Worm (Caenorhabditis elegans) whole organism, young adult: ENCODE results near the gene B0228.7.

Experiments
- B0035.1 ChIP-seq: sonication (generic microtip); optimal IDR thresholded peaks from 2 replicates; lab custom pipeline; 2016; ENCODE audit warnings: missing genetic modification characterization, mild to moderate bottlenecking, missing compliant biosample characterization, missing genotype, missing genetic modification reagents
- F23B12.7 ChIP-seq: sonication (generic microtip); optimal IDR thresholded peaks from 2 replicates; lab custom pipeline; 2017; ENCODE audit warnings: missing genetic modification characterization, mild to moderate bottlenecking, missing compliant biosample characterization, antibody characterized with exemption, moderate library complexity; ENCODE audit not compliant: insufficient read depth
- F33H1.4 ChIP-seq: fragments of 200-800 bp; sonication (Bioruptor generic); IDR thresholded peaks from 2 replicates; pipeline ENCODE4 v1.3.6; 2022; ENCODE audit warnings: missing genetic modification reagents, missing genetic modification characterization, missing compliant biosample characterization
- Y53G8AR.9 ChIP-seq: fragments of 200-800 bp; sonication (Bioruptor generic); conservative IDR thresholded peaks from 2 replicates; pipeline ENCODE4 v1.3.6; 2022; ENCODE audit warnings: missing genetic modification reagents, missing genetic modification characterization, missing compliant biosample characterization
- Y56A3A.18 ChIP-seq: fragments of 200-800 bp; sonication (Bioruptor generic); IDR thresholded peaks from 2 replicates; pipeline ENCODE4 v1.3.6; 2022; ENCODE audit warnings: missing genetic modification reagents, missing genetic modification characterization, missing compliant biosample characterization
- Y95B8A.8 ChIP-seq: fragments of 200-800 bp; sonication (Bioruptor generic); IDR thresholded peaks from 2 replicates; pipeline ENCODE4 v1.3.6; 2022; ENCODE audit warnings: missing genetic modification reagents, missing genetic modification characterization, missing compliant biosample characterization
- ZK185.1 ChIP-seq: sonication (generic microtip); optimal IDR thresholded peaks from 2 replicates; lab custom pipeline; 2016; ENCODE audit warnings: mild to moderate bottlenecking, missing genetic modification characterization, missing compliant biosample characterization; ENCODE audit not compliant: poor library complexity, severe bottlenecking
- attf-6 ChIP-seq: fragments of 200-800 bp; sonication (Bioruptor generic); IDR thresholded peaks from 2 replicates; pipeline ENCODE4 v1.3.6; 2022; ENCODE audit warnings: missing genetic modification reagents, missing genetic modification characterization, missing compliant biosample characterization
- bed-1 ChIP-seq: fragments of 200-800 bp; sonication (Bioruptor generic); IDR thresholded peaks from 2 replicates; pipeline ENCODE4 v1.3.6; 2022; ENCODE audit warnings: missing genetic modification reagents, missing genetic modification characterization, missing compliant biosample characterization
- cebp-2 ChIP-seq: fragments of 200-800 bp; sonication (Bioruptor generic); IDR thresholded peaks from 2 replicates; pipeline ENCODE4 v1.3.6; 2022; ENCODE audit warnings: missing genetic modification characterization, missing compliant biosample characterization
- ceh-40 ChIP-seq: fragments of 200-800 bp; sonication (Bioruptor generic); IDR thresholded peaks from 2 replicates; pipeline ENCODE4 v1.3.6; 2022; ENCODE audit warnings: missing genetic modification characterization, missing compliant biosample characterization
- ceh-79 ChIP-seq: sonication (generic microtip); optimal IDR thresholded peaks from 2 replicates; lab custom pipeline; 2017; ENCODE audit warnings: mild to moderate bottlenecking, missing genetic modification characterization, missing compliant biosample characterization
- ceh-91 ChIP-seq: fragments of 200-800 bp; sonication (Bioruptor generic); IDR thresholded peaks from 2 replicates; pipeline ENCODE4 v1.3.6; 2022; ENCODE audit warnings: missing genetic modification reagents, missing genetic modification characterization, missing compliant biosample characterization
- dox-1 ChIP-seq: fragments of 200-800 bp; sonication (Bioruptor generic); IDR thresholded peaks from 2 replicates; pipeline ENCODE4 v1.3.6; 2022; ENCODE audit warnings: missing genetic modification reagents, missing genetic modification characterization, missing compliant biosample characterization
- ekl-4 ChIP-seq: fragments of 200-800 bp; sonication (Bioruptor generic); IDR thresholded peaks from 2 replicates; pipeline ENCODE4 v1.3.6; 2022; ENCODE audit warnings: missing genetic modification reagents, missing genetic modification characterization, missing compliant biosample characterization
- ets-4 ChIP-seq: fragments of 200-800 bp; sonication (Bioruptor generic); optimal IDR thresholded peaks from 2 replicates; lab custom pipeline; 2018; ENCODE audit warnings: mild to moderate bottlenecking, missing genetic modification characterization, missing compliant biosample characterization
- him-1 ChIP-seq: sonication (generic microtip); optimal IDR thresholded peaks from 2 replicates; lab custom pipeline; 2016; ENCODE audit warnings: missing genotype, missing genetic modification reagents, missing genetic modification characterization, missing compliant biosample characterization
- lag-1 ChIP-seq: fragments of 200-800 bp; sonication (Bioruptor generic); IDR thresholded peaks from 2 replicates; pipeline ENCODE4 v1.3.6; 2022; ENCODE audit warnings: missing genetic modification reagents, missing genetic modification characterization, missing compliant biosample characterization
- let-607 ChIP-seq, 2 experiments: fragments of 200-800 bp in 1 of 2; sonication (Bioruptor generic) in 1 of 2; sonication (generic microtip) in 1 of 2; optimal IDR thresholded peaks; 2 replicates each; lab custom pipeline; 2016 to 2018; ENCODE audit warnings: mild to moderate bottlenecking in 2 of 2, missing compliant biosample characterization in 2 of 2, missing genetic modification characterization in 2 of 2, moderate library complexity in 2 of 2, missing genotype in 1 of 2
- lin-26 ChIP-seq: fragments of 200-800 bp; sonication (Bioruptor generic); IDR thresholded peaks from 2 replicates; pipeline ENCODE4 v1.3.6; 2022; ENCODE audit warnings: missing genetic modification reagents, missing genetic modification characterization, missing compliant biosample characterization
- lin-40 ChIP-seq: sonication (generic microtip); optimal IDR thresholded peaks from 2 replicates; lab custom pipeline; 2016; ENCODE audit warnings: missing genetic modification characterization, mild to moderate bottlenecking, missing compliant biosample characterization, missing genotype, missing genetic modification reagents
- madf-10 ChIP-seq: sonication (generic microtip); optimal IDR thresholded peaks from 2 replicates; lab custom pipeline; 2016; ENCODE audit warnings: mild to moderate bottlenecking, missing genetic modification characterization, missing compliant biosample characterization
- madf-8 ChIP-seq: fragments of 200-800 bp; sonication (Bioruptor generic); conservative IDR thresholded peaks from 2 replicates; pipeline ENCODE4 v1.3.6; 2022; ENCODE audit warnings: missing genetic modification reagents, missing genetic modification characterization, missing compliant biosample characterization
- mcd-1 ChIP-seq: fragments of 200-800 bp; sonication (Bioruptor generic); IDR thresholded peaks from 2 replicates; pipeline ENCODE4 v1.3.6; 2022; ENCODE audit warnings: missing genetic modification reagents, missing genetic modification characterization, missing compliant biosample characterization
- nfyb-1 ChIP-seq: fragments of 200-800 bp; sonication (Bioruptor generic); IDR thresholded peaks from 2 replicates; pipeline ENCODE4 v1.3.6; 2022; ENCODE audit warnings: missing genetic modification reagents, missing genetic modification characterization, missing compliant biosample characterization
- nhr-120 ChIP-seq: fragments of 200-800 bp; sonication (Bioruptor generic); IDR thresholded peaks from 2 replicates; pipeline ENCODE4 v1.3.6; 2022; ENCODE audit warnings: missing genetic modification characterization, missing compliant biosample characterization
- nhr-179 ChIP-seq: sonication (generic microtip); optimal IDR thresholded peaks from 2 replicates; lab custom pipeline; 2016; ENCODE audit warnings: mild to moderate bottlenecking, missing genetic modification characterization, missing compliant biosample characterization
- sdz-38 ChIP-seq: sonication (generic microtip); optimal IDR thresholded peaks from 2 replicates; lab custom pipeline; 2016; ENCODE audit warnings: missing genotype, missing genetic modification characterization, missing compliant biosample characterization
- snpc-1.3 ChIP-seq: sonication (generic microtip); optimal IDR thresholded peaks from 2 replicates; lab custom pipeline; 2017; ENCODE audit warnings: missing genetic modification characterization, mild to moderate bottlenecking, missing compliant biosample characterization, antibody characterized with exemption, moderate library complexity, missing genotype, missing genetic modification reagents; ENCODE audit not compliant: insufficient read depth
- snpc-3.4 ChIP-seq: sonication (generic microtip); optimal IDR thresholded peaks from 2 replicates; lab custom pipeline; 2017; ENCODE audit warnings: missing genetic modification characterization, mild to moderate bottlenecking, missing compliant biosample characterization, antibody characterized with exemption, moderate library complexity, missing genotype, missing genetic modification reagents
- zim-3 ChIP-seq: sonication (generic microtip); optimal IDR thresholded peaks from 2 replicates; lab custom pipeline; 2017; ENCODE audit warnings: mild to moderate bottlenecking, missing genetic modification characterization, moderate library complexity, missing compliant biosample characterization
- ztf-25 ChIP-seq: fragments of 200-800 bp; sonication (Bioruptor generic); IDR thresholded peaks from 2 replicates; pipeline ENCODE4 v1.3.6; 2022; ENCODE audit warnings: missing genetic modification reagents, missing genetic modification characterization, missing compliant biosample characterization
- ztf-26 ChIP-seq: sonication (generic microtip); optimal IDR thresholded peaks from 2 replicates; lab custom pipeline; 2017; ENCODE audit warnings: missing genetic modification characterization, missing compliant biosample characterization

B0228.7 gene

ce11 chrII:7769254-7769653 lies 10.4 kb upstream of the B0228.7 start:
- TF ChIP-seq dox-1 (GFP tag; lab: Robert Waterston, UW) = no peak
- TF ChIP-seq lin-26 (GFP tag; lab: Robert Waterston, UW) = no peak
- TF ChIP-seq F33H1.4 (GFP tag; lab: Robert Waterston, UW) = no peak
- no peak for TF ChIP-seq ets-4 (GFP tag; lab: Kevin White, UChicago)
- no peak for TF ChIP-seq lag-1 (GFP tag; lab: Robert Waterston, UW)
- no peak for TF ChIP-seq ceh-91 (GFP tag; lab: Robert Waterston, UW)
- TF ChIP-seq bed-1 (GFP tag; lab: Robert Waterston, UW) = no peak
- TF ChIP-seq ztf-25 (GFP tag; lab: Robert Waterston, UW) = no peak
- no peak for TF ChIP-seq zim-3
- no peak for TF ChIP-seq mcd-1 (GFP tag; lab: Robert Waterston, UW)
- no peak for TF ChIP-seq cebp-2 (GFP tag; lab: Robert Waterston, UW)
- TF ChIP-seq F23B12.7 (tag; lab: Kevin White, UChicago) = no peak

DNA sequence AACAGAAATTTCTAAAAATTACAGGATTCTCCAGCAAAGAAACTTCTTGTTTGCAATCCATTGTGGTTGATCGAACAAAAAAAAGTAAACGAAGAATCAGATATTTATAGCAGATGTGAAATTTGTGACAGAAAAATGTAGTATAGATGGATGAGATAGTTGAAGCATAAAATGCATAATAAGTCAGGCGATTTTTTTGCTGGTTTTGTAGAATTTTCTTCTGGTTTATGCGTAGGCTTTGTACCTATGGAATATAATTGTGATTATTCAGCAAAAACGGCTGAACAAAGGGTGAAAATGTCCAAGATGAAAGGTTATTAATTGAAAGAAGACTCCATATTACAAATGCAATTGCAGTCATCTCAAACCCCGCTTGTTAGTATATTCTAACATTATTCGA lies 6.6 kb upstream of the B0228.7 start, which contains the start of gene srh-39:
Gene srh-39 (minus strand): TSS at position 101 of the 400 bp plus-strand sequence.
- TF ChIP-seq ekl-4 (GFP tag; lab: Robert Waterston, UW) (no peak), Y95B8A.8 (GFP tag; lab: Robert Waterston, UW) (no peak), ztf-26 (tag; lab: Kevin White, UChicago) (no peak), attf-6 (GFP tag; lab: Robert Waterston, UW) (no peak), ZK185.1 (tag; lab: Kevin White, UChicago) (no peak), ets-4 (GFP tag; lab: Kevin White, UChicago) (no peak), snpc-1.3 (no peak)

- TF ChIP-seq snpc-3.4 = no peak
- TF ChIP-seq nhr-179 = no peak
- TF ChIP-seq Y56A3A.18 (GFP tag; lab: Robert Waterston, UW) = no peak
- no peak for TF ChIP-seq sdz-38
- TF ChIP-seq nhr-120 = no peak
- no peak for TF ChIP-seq him-1
- no peak for TF ChIP-seq ceh-40 (GFP tag; lab: Robert Waterston, UW)
- no peak for TF ChIP-seq let-607 (tag; optimal IDR thresholded peaks at IDR 0.05; lab: Kevin White, UChicago)
- no peak for TF ChIP-seq nfyb-1 (GFP tag; lab: Robert Waterston, UW)
Observed at ce11 chrII:7763569-7763968, 4.7 kb upstream of the B0228.7 start, which contains the start of gene B0228.9. TSS of gene B0228.9 (minus strand) at chrII:7763669.

DNA sequence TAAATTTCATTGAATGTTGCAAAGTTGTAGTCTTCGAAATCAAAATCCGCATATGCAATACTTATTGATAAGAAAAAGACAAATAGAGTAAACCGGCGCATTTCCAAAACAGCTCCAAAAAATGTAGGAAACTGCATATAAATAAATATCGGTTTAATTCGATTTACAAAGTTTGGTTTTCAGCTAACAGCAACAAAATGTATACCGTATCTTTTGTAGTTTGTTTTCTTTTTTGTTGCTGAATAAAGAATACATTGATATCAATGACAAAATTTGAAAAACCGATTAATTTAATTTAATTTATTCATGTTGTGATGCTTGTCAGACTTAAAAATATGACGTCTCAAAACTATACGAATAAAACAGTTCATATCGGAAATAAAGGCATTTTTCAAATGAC lies 2.6 kb upstream of the B0228.7 start, which contains the start of gene B0228.8:
Gene B0228.8 (minus strand): TSS at position 101 of the 400 bp plus-strand sequence.
- TF ChIP-seq ceh-79 (no peak), let-607 (tag; optimal IDR thresholded peaks at IDR 0.05; lab: Kevin White, UChicago) (no peak), attf-6 (GFP tag; lab: Robert Waterston, UW) (no peak), B0035.1 (no peak), ztf-26 (tag; lab: Kevin White, UChicago) (no peak), madf-8 (GFP tag; lab: Robert Waterston, UW) (no peak), Y53G8AR.9 (GFP tag; lab: Robert Waterston, UW) (no peak), lin-40 (no peak), madf-10 (no peak)
- TF ChIP-seq, all 124 proteins: peak for 0
